Worm (Caenorhabditis elegans) whole organism, midembryonic: ENCODE data around the gene F53B2.5.
"Not testable (repeated sequence)": the region's sequence is repeated elsewhere in the genome, so short reads cannot be mapped to it uniquely, and the experiment has no call there.

Source experiments
- T22C8.4 ChIP-seq: fragments of 200-800 bp; sonication (Bioruptor generic); IDR thresholded peaks from 2 replicates; pipeline ENCODE4 v1.3.6; 2022; ENCODE audit warnings: missing genetic modification characterization, missing compliant biosample characterization
- cog-1 ChIP-seq: sonication (generic microtip); optimal IDR thresholded peaks from 2 replicates; lab custom pipeline; 2016; ENCODE audit warnings: missing genetic modification characterization, missing compliant biosample characterization
- flt-1 ChIP-seq: fragments of 200-800 bp; sonication (Bioruptor generic); IDR thresholded peaks from 2 replicates; pipeline ENCODE4 v1.3.6; 2022; ENCODE audit warnings: missing genetic modification characterization, missing compliant biosample characterization
- klf-2 ChIP-seq: fragments of 200-800 bp; sonication (Bioruptor generic); conservative IDR thresholded peaks from 2 replicates; pipeline ENCODE4 v1.3.6; 2022; ENCODE audit warnings: missing genetic modification reagents, missing genetic modification characterization, missing compliant biosample characterization
- med-1 ChIP-seq: sonication (generic microtip); optimal IDR thresholded peaks from 2 replicates; lab custom pipeline; 2017; ENCODE audit warnings: missing genetic modification characterization, mild to moderate bottlenecking, missing compliant biosample characterization, antibody characterized with exemption, missing genetic modification reagents; ENCODE audit not compliant: insufficient read depth
- ref-1 ChIP-seq: fragments of 200-800 bp; sonication (Bioruptor generic); conservative IDR thresholded peaks from 2 replicates; pipeline ENCODE4 v1.3.6; 2022; ENCODE audit warnings: missing genetic modification reagents, missing genetic modification characterization, missing compliant biosample characterization
- tab-1 ChIP-seq: fragments of 200-800 bp; sonication (Bioruptor generic); IDR thresholded peaks from 2 replicates; pipeline ENCODE4 v1.3.6; 2022; ENCODE audit warnings: missing genetic modification characterization, missing compliant biosample characterization
- ztf-23 ChIP-seq: fragments of 200-800 bp; sonication (Bioruptor generic); IDR thresholded peaks from 2 replicates; pipeline ENCODE4 v1.3.6; 2022; ENCODE audit warnings: missing genetic modification reagents, missing genetic modification characterization, missing compliant biosample characterization
- ztf-29 ChIP-seq: fragments of 200-800 bp; sonication (Bioruptor generic); IDR thresholded peaks from 2 replicates; pipeline ENCODE4 v1.3.6; 2022; ENCODE audit warnings: missing genetic modification reagents, missing genetic modification characterization, missing compliant biosample characterization

Gene F53B2.5

ce11 chrIV:12531464-12531863, 517 bp upstream of the F53B2.5 start:
- TF ChIP-seq ztf-29 (GFP tag; lab: Robert Waterston, UW) (no peak), T22C8.4 (GFP tag; lab: Robert Waterston, UW) (no peak), ref-1 (no peak), med-1 (GFP tag; lab: Kevin White, UChicago) (no peak), flt-1 (GFP tag; lab: Robert Waterston, UW) (no peak), klf-2 (GFP tag; lab: Robert Waterston, UW) (no peak), tab-1 (GFP tag; lab: Robert Waterston, UW) (no peak), ztf-23 (GFP tag; lab: Robert Waterston, UW) (no peak), cog-1 (no peak)

ce11 chrIV:12527217-12527616, 3.7 kb downstream of the F53B2.5 start, which contains the start of gene F53B2.8:
TSS of gene F53B2.8 (minus strand) at chrIV:12527396.
- no peak for TF ChIP-seq ztf-29 (GFP tag; lab: Robert Waterston, UW)
- no peak for TF ChIP-seq T22C8.4 (GFP tag; lab: Robert Waterston, UW)
- TF ChIP-seq ref-1 = no peak
- no peak for TF ChIP-seq flt-1 (GFP tag; lab: Robert Waterston, UW)
- TF ChIP-seq cog-1 = no peak
- no peak for TF ChIP-seq med-1 (GFP tag; lab: Kevin White, UChicago)
- TF ChIP-seq tab-1 (GFP tag; lab: Robert Waterston, UW) = no peak
- TF ChIP-seq klf-2 (GFP tag; lab: Robert Waterston, UW) = no peak
- no peak for TF ChIP-seq ztf-23 (GFP tag; lab: Robert Waterston, UW)

ce11 chrIV:12525409-12525808, 5.5 kb downstream of the F53B2.5 start, which contains the start of gene eak-4:
TSS of gene eak-4 (minus strand) at chrIV:12525509.
- no peak for TF ChIP-seq med-1 (GFP tag; lab: Kevin White, UChicago)

ce11 chrIV:12522521-12522920, 8.4 kb downstream of the F53B2.5 start, which contains the start of gene sru-13:
TSS of gene sru-13 (minus strand) at chrIV:12522621.
- TF ChIP-seq ztf-23 (GFP tag; lab: Robert Waterston, UW) (no peak), klf-2 (GFP tag; lab: Robert Waterston, UW) (no peak), flt-1 (GFP tag; lab: Robert Waterston, UW) (no peak), cog-1 (no peak), ref-1 (no peak), ztf-29 (GFP tag; lab: Robert Waterston, UW) (no peak), med-1 (GFP tag; lab: Kevin White, UChicago) (no peak), tab-1 (GFP tag; lab: Robert Waterston, UW) (no peak), T22C8.4 (GFP tag; lab: Robert Waterston, UW) (no peak)

- TF ChIP-seq flt-1 (GFP tag; lab: Robert Waterston, UW) = no peak
- no peak for TF ChIP-seq ztf-29 (GFP tag; lab: Robert Waterston, UW)
- no peak for TF ChIP-seq med-1 (GFP tag; lab: Kevin White, UChicago)
- TF ChIP-seq klf-2 (GFP tag; lab: Robert Waterston, UW) = no peak
- no peak for TF ChIP-seq tab-1 (GFP tag; lab: Robert Waterston, UW)
- no peak for TF ChIP-seq cog-1
- TF ChIP-seq ref-1 = no peak
- TF ChIP-seq ztf-23 (GFP tag; lab: Robert Waterston, UW) = no peak
- no peak for TF ChIP-seq T22C8.4 (GFP tag; lab: Robert Waterston, UW)
Observed at ce11 chrIV:12520150-12520549, 10.8 kb downstream of the F53B2.5 start, which contains the start of gene tsp-4. TSS of gene tsp-4 (minus strand) at chrIV:12520250.

ce11 chrIV:12505397-12505796, 25.6 kb downstream of the F53B2.5 start, which contains the start of gene sru-17:
TSS of gene sru-17 (plus strand) at chrIV:12505697.
- TF ChIP-seq ztf-23 (GFP tag; lab: Robert Waterston, UW); klf-2 (GFP tag; lab: Robert Waterston, UW); ref-1: not testable (repeated sequence)

ce11 chrIV:12501956-12502355, 29.0 kb downstream of the F53B2.5 start, which contains the start of gene sru-18:
TSS of gene sru-18 (plus strand) at chrIV:12502256.
- TF ChIP-seq T22C8.4 (GFP tag; lab: Robert Waterston, UW) (no peak), cog-1 (no peak), klf-2 (GFP tag; lab: Robert Waterston, UW) (no peak), ref-1 (no peak), med-1 (GFP tag; lab: Kevin White, UChicago) (no peak)

- TF ChIP-seq ref-1 = no peak
- TF ChIP-seq tab-1 (GFP tag; lab: Robert Waterston, UW) = no peak
- no peak for TF ChIP-seq ztf-29 (GFP tag; lab: Robert Waterston, UW)
- no peak for TF ChIP-seq flt-1 (GFP tag; lab: Robert Waterston, UW)
- TF ChIP-seq cog-1 = no peak
- no peak for TF ChIP-seq med-1 (GFP tag; lab: Kevin White, UChicago)
- TF ChIP-seq T22C8.4 (GFP tag; lab: Robert Waterston, UW) = no peak
- TF ChIP-seq ztf-23 (GFP tag; lab: Robert Waterston, UW) = no peak
- no peak for TF ChIP-seq klf-2 (GFP tag; lab: Robert Waterston, UW)
Observed at ce11 chrIV:12498238-12498637, 32.7 kb downstream of the F53B2.5 start, which contains the start of gene sru-19. TSS of gene sru-19 (plus strand) at chrIV:12498538.

- TF ChIP-seq klf-2 (GFP tag; lab: Robert Waterston, UW) = no peak
- TF ChIP-seq med-1 (GFP tag; lab: Kevin White, UChicago) = no peak
- no peak for TF ChIP-seq ztf-29 (GFP tag; lab: Robert Waterston, UW)
- no peak for TF ChIP-seq cog-1
- no peak for TF ChIP-seq tab-1 (GFP tag; lab: Robert Waterston, UW)
- TF ChIP-seq ref-1 = no peak
- TF ChIP-seq T22C8.4 (GFP tag; lab: Robert Waterston, UW) = no peak
- TF ChIP-seq flt-1 (GFP tag; lab: Robert Waterston, UW) = no peak
- TF ChIP-seq ztf-23 (GFP tag; lab: Robert Waterston, UW) = no peak
Observed at ce11 chrIV:12495196-12495595, 35.8 kb downstream of the F53B2.5 start, which contains the start of gene sru-20. TSS of gene sru-20 (plus strand) at chrIV:12495496.

- TF ChIP-seq T22C8.4 (GFP tag; lab: Robert Waterston, UW) = no peak
- no peak for TF ChIP-seq ztf-29 (GFP tag; lab: Robert Waterston, UW)
- no peak for TF ChIP-seq ref-1
- no peak for TF ChIP-seq med-1 (GFP tag; lab: Kevin White, UChicago)
- TF ChIP-seq ztf-23 (GFP tag; lab: Robert Waterston, UW) = no peak
- TF ChIP-seq cog-1 = no peak
Observed at ce11 chrIV:12490491-12490890, 40.5 kb downstream of the F53B2.5 start, which contains the start of gene him-6. TSS of gene him-6 (plus strand) at chrIV:12490791.
